Worm (Caenorhabditis elegans): ENCODE measurements around the gene F33G12.7.

The F33G12.7 gene

DNA sequence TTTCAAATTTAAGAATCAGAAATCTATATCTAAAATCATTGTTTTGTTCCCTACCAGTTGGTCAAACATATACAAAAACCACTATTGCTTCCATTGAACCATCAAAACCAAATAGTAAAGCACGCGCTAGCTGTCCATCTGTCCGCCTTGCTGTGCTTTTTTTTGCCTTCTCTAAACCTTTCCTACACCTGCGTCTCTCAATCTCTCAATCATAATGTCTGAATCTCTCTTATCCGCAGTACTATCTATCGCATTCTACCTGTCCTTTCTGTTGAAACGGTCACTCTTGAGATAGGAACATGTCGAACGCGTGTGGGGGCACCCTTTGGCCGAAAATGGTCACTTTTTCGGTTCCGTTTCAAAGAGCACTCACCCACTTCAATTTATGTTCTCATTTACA is 6.8 kb upstream of the F33G12.7 start:
- TF ChIP-seq efl-1 (optimal IDR thresholded peaks at IDR 0.05) (peak; percentile 16 to 51), efl-1 (GFP tag; optimal IDR thresholded peaks at IDR 0.05 in 1 of 2) (peak; percentile 10 to 86), ceh-82 (tag; optimal IDR thresholded peaks at IDR 0.05) (no peak), nhr-77 (tag; optimal IDR thresholded peaks at IDR 0.05) (no peak), fkh-8 (tag; optimal IDR thresholded peaks at IDR 0.05) (no peak), sox-4 (tag; optimal IDR thresholded peaks at IDR 0.05) (no peak), aly-2 (tag; optimal IDR thresholded peaks at IDR 0.05) (no peak), F16B12.6 (tag; optimal IDR thresholded peaks at IDR 0.05) (no peak), nhr-85 (tag) (peak; percentile 57), mdl-1 (tag; optimal IDR thresholded peaks at IDR 0.05) (peak in 1 of 2 experiments; percentile 6), nhr-84 (tag; optimal IDR thresholded peaks at IDR 0.05) (no peak), lin-35 (GFP tag; optimal IDR thresholded peaks at IDR 0.05) (peak; percentile 12 to 14), lsy-2 (tag; optimal IDR thresholded peaks at IDR 0.05) (peak in 1 of 2 experiments; percentile 29), sup-37 (GFP tag; optimal IDR thresholded peaks at IDR 0.05) (no peak), unc-30 (tag; optimal IDR thresholded peaks at IDR 0.05) (no peak), fkh-10 (GFP tag; optimal IDR thresholded peaks at IDR 0.05) (no peak), irx-1 (tag; optimal IDR thresholded peaks at IDR 0.05) (no peak), snpc-4 (tag; optimal IDR thresholded peaks at IDR 0.05) (no peak), blmp-1 (tag; optimal IDR thresholded peaks at IDR 0.05) (peak; percentile 29), elt-3 (tag; optimal IDR thresholded peaks at IDR 0.05) (no peak), sptf-1 (tag; optimal IDR thresholded peaks at IDR 0.05) (no peak), tlp-1 (tag; optimal IDR thresholded peaks at IDR 0.05) (no peak), ztf-4 (tag; optimal IDR thresholded peaks at IDR 0.05) (no peak), mep-1 (tag; optimal IDR thresholded peaks at IDR 0.05) (peak; percentile 44), mab-9 (GFP tag; IDR thresholded peaks at IDR 0.05) (no peak), hpl-2 (GFP tag; optimal IDR thresholded peaks at IDR 0.05) (no peak), snu-23 (GFP tag; optimal IDR thresholded peaks at IDR 0.05) (peak; percentile 37), lir-3 (tag; optimal IDR thresholded peaks at IDR 0.05; ENCODE audit: poor library complexity) (no peak), nhr-237 (tag; optimal IDR thresholded peaks at IDR 0.05) (no peak), rnt-1 (tag; optimal IDR thresholded peaks at IDR 0.05) (peak; percentile 38), nhr-19 (GFP tag; conservative IDR thresholded peaks at IDR 0.05) (no peak), fos-1 (tag; optimal IDR thresholded peaks at IDR 0.05) (no peak), lin-13 (GFP tag; optimal IDR thresholded peaks at IDR 0.05) (no peak), lin-14 (GFP tag; optimal IDR thresholded peaks at IDR 0.05) (peak; percentile 59), lin-39 (tag; optimal IDR thresholded peaks at IDR 0.05) (no peak), skn-1 (tag; optimal IDR thresholded peaks at IDR 0.05) (peak; percentile 15), elt-2 (tag; optimal IDR thresholded peaks at IDR 0.05) (no peak), unc-86 (tag; optimal IDR thresholded peaks at IDR 0.05) (no peak), grh-1 (GFP tag; IDR thresholded peaks at IDR 0.05) (no peak), pax-3 (tag; optimal IDR thresholded peaks at IDR 0.05) (no peak), ama-1 (optimal IDR thresholded peaks at IDR 0.05) (no peak), ets-5 (GFP tag; IDR thresholded peaks at IDR 0.05) (no peak), C16A3.4 (tag; optimal IDR thresholded peaks at IDR 0.05) (no peak), aha-1 (tag; optimal IDR thresholded peaks at IDR 0.05) (no peak), nhr-90 (tag; optimal IDR thresholded peaks at IDR 0.05; ENCODE audit: poor library complexity) (no peak), unc-130 (tag; optimal IDR thresholded peaks at IDR 0.05) (no peak), ces-1 (GFP tag; optimal IDR thresholded peaks at IDR 0.05) (no peak), nhr-76 (tag; optimal IDR thresholded peaks at IDR 0.05) (no peak)

Measured in whole organism, L1 larva.